Worm (Caenorhabditis elegans) whole organism, young adult: Measurements from ENCODE around the gene F26A1.19.

ENCODE experiments used
- B0019.2 ChIP-seq: fragments of 200-800 bp; sonication (Bioruptor generic); conservative IDR thresholded peaks from 2 replicates; pipeline ENCODE4 v1.3.6; 2022; ENCODE audit warnings: missing genetic modification reagents, missing genetic modification characterization, missing compliant biosample characterization
- B0035.1 ChIP-seq: sonication (generic microtip); optimal IDR thresholded peaks from 2 replicates; lab custom pipeline; 2016; ENCODE audit warnings: missing genetic modification characterization, mild to moderate bottlenecking, missing compliant biosample characterization, missing genotype, missing genetic modification reagents
- F22D6.2 ChIP-seq: sonication (generic microtip); optimal IDR thresholded peaks from 2 replicates; lab custom pipeline; 2016; ENCODE audit warnings: mild to moderate bottlenecking, missing genetic modification characterization, missing compliant biosample characterization
- ama-1 ChIP-seq, 3 experiments: fragments of 150-350 bp in 1 of 3; sonication (generic microtip) in 2 of 3; optimal IDR thresholded peaks; 2 replicates each; lab custom pipeline; 2014 to 2018; ENCODE audit warnings: missing biosample characterization in 2 of 3, missing genetic modification characterization in 2 of 3, missing genetic modification reagents in 2 of 3
- atf-7 ChIP-seq: sonication (generic microtip); optimal IDR thresholded peaks from 2 replicates; lab custom pipeline; 2017; ENCODE audit warnings: mild to moderate bottlenecking, missing genetic modification characterization, missing compliant biosample characterization
- bed-2 ChIP-seq: fragments of 200-800 bp; sonication (Bioruptor generic); IDR thresholded peaks from 2 replicates; pipeline ENCODE4 v1.3.6; 2022; ENCODE audit warnings: missing genetic modification reagents, missing genetic modification characterization, missing compliant biosample characterization
- chd-7 ChIP-seq: sonication (generic microtip); optimal IDR thresholded peaks from 2 replicates; lab custom pipeline; 2016; ENCODE audit warnings: mild to moderate bottlenecking, missing genetic modification characterization, moderate library complexity, missing compliant biosample characterization
- nhr-90 ChIP-seq: sonication (generic microtip); optimal IDR thresholded peaks from 2 replicates; lab custom pipeline; 2016; ENCODE audit warnings: missing genotype, mild to moderate bottlenecking, missing genetic modification characterization, missing compliant biosample characterization
- unc-130 ChIP-seq: sonication (generic microtip); optimal IDR thresholded peaks from 2 replicates; lab custom pipeline; 2016; ENCODE audit warnings: missing genetic modification reagents, missing genetic modification characterization, missing compliant biosample characterization
- unc-62 ChIP-seq: fragments of 150-350 bp; optimal IDR thresholded peaks from 2 replicates; lab custom pipeline; 2014; ENCODE audit warnings: missing biosample characterization, missing genetic modification reagents, missing genetic modification characterization
- ztf-22 ChIP-seq: fragments of 200-800 bp; sonication (Bioruptor generic); optimal IDR thresholded peaks from 2 replicates; lab custom pipeline; 2018; ENCODE audit warnings: mild to moderate bottlenecking, missing genetic modification characterization, moderate library complexity, missing compliant biosample characterization

ce11 chrIII:4802707-4803106, 34.8 kb upstream of the F26A1.19 start, which contains the start of gene metl-5:
- TF ChIP-seq B0019.2 (GFP tag; lab: Robert Waterston, UW), result no peak
- TF ChIP-seq bed-2 (GFP tag; lab: Robert Waterston, UW), result no peak
- no peak for TF ChIP-seq unc-130 (GFP tag; lab: Kevin White, UChicago)
- TF ChIP-seq ztf-22 (GFP tag; lab: Kevin White, UChicago), result no peak
- no peak for TF ChIP-seq ama-1 (optimal IDR thresholded peaks at IDR 0.05; lab: Kevin White, UChicago)
- TF ChIP-seq ama-1 (GFP tag; optimal IDR thresholded peaks at IDR 0.05; lab: Kevin White, UChicago), result no peak
- no peak for TF ChIP-seq unc-62
- TF ChIP-seq chd-7 (tag; lab: Kevin White, UChicago), result no peak
- TF ChIP-seq nhr-90 (tag; lab: Kevin White, UChicago), result no peak
- TF ChIP-seq atf-7 (tag; lab: Kevin White, UChicago), result no peak
- TF ChIP-seq B0035.1 (tag; lab: Kevin White, UChicago), result no peak
- TF ChIP-seq F22D6.2 (tag; lab: Kevin White, UChicago), result no peak
